Fruit fly (Drosophila melanogaster): ENCODE data around the gene CG3651.

The CG3651 gene

dm6 chr2L:22120871-22121388 lies at the start of gene CG3651:
CG3651 (plus strand) TSS chr2L:22121338.
- no peak for TF ChIP-seq EcR (GFP tag; optimal IDR thresholded peaks at IDR 0.05)
- no peak for TF ChIP-seq psq (optimal IDR thresholded peaks at IDR 0.05)
- TF ChIP-seq Dll (optimal IDR thresholded peaks at IDR 0.05): no peak
- TF ChIP-seq CG8478 (optimal IDR thresholded peaks at IDR 0.05): no peak
- TF ChIP-seq usp (GFP tag; optimal IDR thresholded peaks at IDR 0.05): no peak
- TF ChIP-seq pan (optimal IDR thresholded peaks at IDR 0.05): no peak

dm6 chr2L:22079332-22079731 lies 41.8 kb upstream of the CG3651 start, which contains the start of gene ttm3:
ttm3 (plus strand) TSS chr2L:22079632.
- TF ChIP-seq usp (GFP tag; optimal IDR thresholded peaks at IDR 0.05) (no peak), EcR (GFP tag; optimal IDR thresholded peaks at IDR 0.05) (no peak), CG8478 (optimal IDR thresholded peaks at IDR 0.05) (no peak), psq (optimal IDR thresholded peaks at IDR 0.05) (no peak), Dll (optimal IDR thresholded peaks at IDR 0.05) (no peak), pan (optimal IDR thresholded peaks at IDR 0.05) (no peak)

- TF ChIP-seq usp (GFP tag; optimal IDR thresholded peaks at IDR 0.05): no peak
- no peak for TF ChIP-seq psq (optimal IDR thresholded peaks at IDR 0.05)
- TF ChIP-seq pan (optimal IDR thresholded peaks at IDR 0.05): no peak
These were observed 16.8 kb upstream of the CG3651 start, which contains the start of gene tplus3b for dm6 chr2L:22104301-22104700. tplus3b (minus strand) TSS chr2L:22104401.

DNA sequence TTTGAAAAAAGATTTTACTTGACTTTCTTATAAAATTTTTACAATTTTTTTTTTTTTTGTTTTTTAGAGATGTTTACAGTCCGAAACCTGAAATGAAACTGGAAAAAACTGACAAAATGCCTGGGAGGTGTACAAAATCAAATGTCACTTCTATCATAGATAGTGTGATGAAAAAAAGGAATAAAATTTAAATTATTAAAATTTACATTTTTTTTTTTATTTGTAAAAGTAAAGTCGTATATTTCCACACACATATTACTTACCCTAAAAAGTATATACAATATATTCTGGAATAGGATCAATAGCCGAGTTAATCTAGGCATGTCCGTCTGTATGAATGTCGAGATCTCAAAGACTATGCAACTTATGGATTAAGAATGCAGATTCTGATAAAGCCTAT lies 15.7 kb upstream of the CG3651 start, which contains the start of gene CG15219:
Gene CG15219 (minus strand): TSS at position 101 of the 400 bp plus-strand sequence.
- TF ChIP-seq CG8478 (optimal IDR thresholded peaks at IDR 0.05) (no peak), pan (optimal IDR thresholded peaks at IDR 0.05) (no peak), usp (GFP tag; optimal IDR thresholded peaks at IDR 0.05) (no peak), EcR (GFP tag; optimal IDR thresholded peaks at IDR 0.05) (no peak), psq (optimal IDR thresholded peaks at IDR 0.05) (no peak), Dll (optimal IDR thresholded peaks at IDR 0.05) (no peak)

DNA sequence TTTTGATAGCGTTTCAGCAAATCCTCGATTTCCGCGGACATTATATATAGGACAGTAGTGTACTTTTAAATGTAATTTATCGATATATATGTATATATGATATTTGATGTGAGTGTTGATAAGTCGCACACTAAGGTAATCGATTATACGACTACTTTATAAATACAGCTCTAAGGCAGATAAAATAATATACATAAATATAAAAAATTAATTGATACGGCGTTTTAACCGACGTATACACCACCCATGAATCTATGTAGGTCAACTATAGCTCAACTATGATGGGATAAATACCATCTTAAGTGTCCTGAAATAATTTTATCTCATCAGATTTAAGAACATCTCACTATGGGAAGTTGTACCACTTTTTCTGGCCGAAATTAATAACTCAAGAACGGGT lies 13.9 kb upstream of the CG3651 start, which contains the start of gene CG10834:
Gene CG10834 (minus strand): TSS at position 101 of the 400 bp plus-strand sequence.
- no peak for TF ChIP-seq usp (GFP tag; optimal IDR thresholded peaks at IDR 0.05)
- no peak for TF ChIP-seq EcR (GFP tag; optimal IDR thresholded peaks at IDR 0.05)
- no peak for TF ChIP-seq Dll (optimal IDR thresholded peaks at IDR 0.05)
- no peak for TF ChIP-seq psq (optimal IDR thresholded peaks at IDR 0.05)

DNA sequence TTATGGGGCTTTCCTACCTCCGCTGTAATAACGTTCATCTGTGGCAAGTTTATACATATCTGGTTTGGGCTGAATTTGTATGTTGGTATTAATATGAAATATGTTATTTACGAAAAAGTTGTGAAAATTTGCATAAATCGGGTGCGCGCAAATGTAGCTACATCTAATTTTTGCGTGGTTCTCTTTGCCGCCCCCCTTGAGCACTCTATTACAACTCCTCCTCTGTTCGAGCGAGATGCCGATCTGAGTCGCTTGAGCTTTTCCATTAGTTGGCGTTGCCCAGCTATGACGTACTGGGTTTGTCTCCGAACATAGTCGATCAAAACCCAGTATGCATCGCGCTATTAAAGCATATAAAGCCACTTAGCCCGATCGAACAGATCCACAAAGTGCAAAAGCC lies 12.5 kb upstream of the CG3651 start, which contains the start of gene CG6675:
Gene CG6675 (plus strand): TSS at position 301 of the 400 bp plus-strand sequence.
- TF ChIP-seq psq (optimal IDR thresholded peaks at IDR 0.05): no peak
- no peak for TF ChIP-seq usp (GFP tag; optimal IDR thresholded peaks at IDR 0.05)
- TF ChIP-seq CG8478 (optimal IDR thresholded peaks at IDR 0.05): no peak
- TF ChIP-seq Dll (optimal IDR thresholded peaks at IDR 0.05): no peak
- no peak for TF ChIP-seq pan (optimal IDR thresholded peaks at IDR 0.05)
- TF ChIP-seq EcR (GFP tag; optimal IDR thresholded peaks at IDR 0.05): no peak

DNA sequence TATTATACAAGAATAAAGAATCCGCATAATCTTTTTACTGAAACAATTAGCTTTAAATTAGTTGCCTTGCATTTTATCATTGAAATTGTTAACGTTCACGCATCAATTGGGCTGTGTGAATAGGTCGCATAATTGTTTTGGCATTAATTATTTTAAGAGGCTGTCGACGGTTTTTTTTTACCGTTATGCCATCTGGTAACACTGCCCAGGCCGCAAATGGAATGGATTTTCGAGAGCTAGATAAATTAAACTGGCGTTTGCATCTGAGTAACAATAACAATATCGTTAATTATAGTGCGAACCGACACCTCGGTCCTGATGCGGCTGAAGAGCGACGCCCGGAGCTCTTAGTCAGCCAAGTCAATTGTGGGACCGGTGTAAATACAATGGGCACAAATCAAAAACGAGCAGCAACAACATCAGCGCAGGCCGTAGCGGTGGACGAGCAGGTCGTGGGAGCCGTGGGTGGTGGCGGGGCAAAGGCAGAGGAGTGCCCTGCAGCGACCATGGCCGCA lies 570 bp downstream of the CG3651 start:
- no peak for TF ChIP-seq psq (optimal IDR thresholded peaks at IDR 0.05)
- TF ChIP-seq usp (GFP tag; optimal IDR thresholded peaks at IDR 0.05): no peak
- no peak for TF ChIP-seq EcR (GFP tag; optimal IDR thresholded peaks at IDR 0.05)
- no peak for TF ChIP-seq CG8478 (optimal IDR thresholded peaks at IDR 0.05)
- no peak for TF ChIP-seq Dll (optimal IDR thresholded peaks at IDR 0.05)
- no peak for TF ChIP-seq pan (optimal IDR thresholded peaks at IDR 0.05)

DNA sequence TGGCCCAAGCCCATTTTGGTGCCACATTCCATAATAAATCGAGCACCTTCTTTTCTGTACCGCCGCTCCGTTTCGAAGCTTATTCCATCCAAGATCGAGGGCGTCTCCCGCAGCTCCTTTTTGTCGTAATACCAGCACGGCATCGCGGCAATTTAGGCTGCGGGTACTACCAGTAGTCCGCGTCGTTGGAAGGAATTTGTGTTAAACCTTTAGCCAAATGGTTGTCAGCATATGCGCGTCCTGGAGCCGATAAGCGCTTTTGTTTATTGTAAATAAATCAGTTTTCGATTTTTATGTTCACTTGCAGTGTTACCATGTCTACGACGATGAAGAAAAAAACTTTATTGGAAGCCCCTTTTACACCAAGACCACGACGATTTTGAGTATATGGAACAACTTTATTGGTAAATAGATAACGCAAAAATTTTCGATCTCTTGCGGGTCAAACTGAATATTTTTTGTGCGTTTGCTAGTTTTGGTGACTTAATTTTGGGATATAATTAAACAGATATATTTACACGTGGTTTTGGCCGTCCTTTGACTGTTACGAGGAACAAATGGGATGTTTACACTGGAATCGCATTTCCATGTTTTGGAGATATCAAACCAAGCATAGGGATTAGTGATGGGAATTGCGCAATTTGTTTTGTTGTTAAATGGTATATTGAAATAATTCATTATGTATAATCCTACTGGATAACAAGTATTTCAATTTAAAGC lies 8.6 kb downstream of the CG3651 start, which contains the start of gene CycK:
Gene CycK (minus strand): TSS at position 562 of the 720 bp plus-strand sequence.
- TF ChIP-seq psq (optimal IDR thresholded peaks at IDR 0.05): no peak
- no peak for TF ChIP-seq Dll (optimal IDR thresholded peaks at IDR 0.05)
- TF ChIP-seq EcR (GFP tag; optimal IDR thresholded peaks at IDR 0.05): no peak
- no peak for TF ChIP-seq usp (GFP tag; optimal IDR thresholded peaks at IDR 0.05)
- TF ChIP-seq CG8478 (optimal IDR thresholded peaks at IDR 0.05): no peak
- no peak for TF ChIP-seq pan (optimal IDR thresholded peaks at IDR 0.05)

dm6 chr2L:22131171-22131675 lies 10.1 kb downstream of the CG3651 start, which contains the start of gene CG42748:
CG42748 (plus strand) TSS chr2L:22131221.
- no peak for TF ChIP-seq usp (GFP tag; optimal IDR thresholded peaks at IDR 0.05)
- TF ChIP-seq pan (optimal IDR thresholded peaks at IDR 0.05): no peak
- no peak for TF ChIP-seq psq (optimal IDR thresholded peaks at IDR 0.05)
- TF ChIP-seq CG8478 (optimal IDR thresholded peaks at IDR 0.05): no peak
- TF ChIP-seq EcR (GFP tag; optimal IDR thresholded peaks at IDR 0.05): no peak
- no peak for TF ChIP-seq Dll (optimal IDR thresholded peaks at IDR 0.05)

DNA sequence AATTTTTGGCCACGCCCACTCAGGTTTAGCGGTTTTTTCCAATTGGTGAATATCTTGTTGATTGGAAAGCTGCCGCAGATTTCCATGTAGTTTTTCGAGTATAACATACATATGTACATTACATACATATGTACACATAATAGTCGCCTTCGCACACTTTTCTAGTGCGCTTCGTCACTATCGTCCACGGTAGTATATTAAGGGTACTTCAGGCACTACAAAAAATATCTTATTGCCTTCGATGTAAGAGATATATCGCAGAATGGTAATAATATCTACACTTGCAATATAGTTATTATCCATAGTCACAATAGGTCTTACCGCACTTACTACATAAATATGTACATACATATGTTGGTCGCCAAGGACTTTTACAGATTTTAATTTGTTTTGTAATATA lies 11.8 kb downstream of the CG3651 start:
- no peak for TF ChIP-seq CG8478 (optimal IDR thresholded peaks at IDR 0.05)
- TF ChIP-seq psq (optimal IDR thresholded peaks at IDR 0.05): no peak
- no peak for TF ChIP-seq Dll (optimal IDR thresholded peaks at IDR 0.05)
- no peak for TF ChIP-seq usp (GFP tag; optimal IDR thresholded peaks at IDR 0.05)
- TF ChIP-seq EcR (GFP tag; optimal IDR thresholded peaks at IDR 0.05): no peak
- TF ChIP-seq pan (optimal IDR thresholded peaks at IDR 0.05): no peak

DNA sequence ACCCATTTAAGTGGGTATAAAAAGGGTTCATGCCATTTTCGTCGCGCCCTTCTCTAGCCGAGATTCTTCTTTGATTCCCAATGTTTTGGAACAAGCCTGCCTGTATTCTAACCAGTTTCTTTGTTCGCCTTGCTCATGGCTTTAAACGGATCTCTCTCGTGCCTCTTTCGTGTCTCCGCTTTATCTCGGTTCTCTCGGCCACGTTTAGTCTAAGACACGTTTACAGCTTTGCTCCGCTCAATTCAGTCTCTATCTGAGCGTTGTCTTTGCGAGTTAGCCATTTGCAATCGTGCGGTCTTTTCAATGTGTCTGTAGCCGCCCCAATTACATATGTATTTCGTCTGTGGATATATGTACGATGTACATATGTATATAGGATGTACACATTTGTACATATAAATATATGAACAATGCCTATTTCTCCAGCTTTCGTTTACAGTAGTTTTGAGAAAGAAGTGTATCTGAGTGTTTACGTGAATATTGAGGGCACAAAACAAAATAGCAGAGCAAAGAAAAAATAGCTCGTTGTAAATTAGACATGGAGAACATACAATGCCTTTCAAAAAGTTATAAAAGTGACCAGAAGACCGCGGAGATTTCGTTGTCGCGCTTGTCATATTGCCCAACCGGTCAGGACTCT lies 13.1 kb downstream of the CG3651 start:
- TF ChIP-seq psq (optimal IDR thresholded peaks at IDR 0.05) (no peak), usp (GFP tag; optimal IDR thresholded peaks at IDR 0.05) (no peak), CG8478 (optimal IDR thresholded peaks at IDR 0.05) (no peak), pan (optimal IDR thresholded peaks at IDR 0.05) (no peak), Dll (optimal IDR thresholded peaks at IDR 0.05) (no peak), EcR (GFP tag; optimal IDR thresholded peaks at IDR 0.05) (no peak)
